Fruit fly (Drosophila melanogaster): ENCODE measurements around the gene Pmi.

Pmi gene

dm6 chr3L:5793967-5794366, 14.1 kb downstream of the Pmi start, which contains the start of gene Bre1 (continued):
- no peak for TF ChIP-seq z (GFP tag; IDR thresholded peaks at IDR 0.05)
- TF ChIP-seq mam (GFP tag; optimal IDR thresholded peaks at IDR 0.05): no peak
- TF ChIP-seq ttk (GFP tag; IDR thresholded peaks at IDR 0.05): no peak
- no peak for TF ChIP-seq E2f1 (GFP tag; IDR thresholded peaks at IDR 0.05)
- TF ChIP-seq Pdp1 (GFP tag; optimal IDR thresholded peaks at IDR 0.05): peak in 1 of 2 experiments; percentile 43
- TF ChIP-seq CG13287 (GFP tag; IDR thresholded peaks at IDR 0.05; ENCODE audit: partially characterized antibody): peak; percentile 87
- no peak for TF ChIP-seq CG7928 (GFP tag; optimal IDR thresholded peaks at IDR 0.05)
- TF ChIP-seq CG2712 (tag; optimal IDR thresholded peaks at IDR 0.05): peak; percentile 29
- TF ChIP-seq bbx (GFP tag; IDR thresholded peaks at IDR 0.05; ENCODE audit: partially characterized antibody): peak; percentile 85
- no peak for TF ChIP-seq CG7357 (GFP tag; IDR thresholded peaks at IDR 0.05)
- TF ChIP-seq ato (GFP tag; IDR thresholded peaks at IDR 0.05; ENCODE audit: partially characterized antibody): no peak
- TF ChIP-seq lov (optimal IDR thresholded peaks at IDR 0.05): no peak
- TF ChIP-seq lov (GFP tag; IDR thresholded peaks at IDR 0.05): no peak
- peak; percentile 53; the same call in 1 of the 3 replicates for TF ChIP-seq CG7963 (GFP tag; IDR thresholded peaks at IDR 0.05; ENCODE audit: partially characterized antibody)
- TF ChIP-seq CG4328 (GFP tag; optimal IDR thresholded peaks at IDR 0.05): no peak
- TF ChIP-seq CG12236 (GFP tag; optimal IDR thresholded peaks at IDR 0.05): no peak
- TF ChIP-seq onecut (GFP tag; IDR thresholded peaks at IDR 0.05): peak; percentile 67
- no peak for TF ChIP-seq emc (GFP tag; optimal IDR thresholded peaks at IDR 0.05)
- TF ChIP-seq CG18764 (GFP tag; optimal IDR thresholded peaks at IDR 0.05): no peak
- no peak for TF ChIP-seq CG18262 (tag; optimal IDR thresholded peaks at IDR 0.05)
- TF ChIP-seq Dref (GFP tag; IDR thresholded peaks at IDR 0.05): peak; percentile 97
- TF ChIP-seq h (optimal IDR thresholded peaks at IDR 0.05): no peak
- TF ChIP-seq CG3407 (GFP tag; optimal IDR thresholded peaks at IDR 0.05): no peak
- TF ChIP-seq CHES-1-like (GFP tag; optimal IDR thresholded peaks at IDR 0.05): no peak
- no peak for TF ChIP-seq pb (GFP tag; optimal IDR thresholded peaks at IDR 0.05)
- TF ChIP-seq insv (GFP tag; optimal IDR thresholded peaks at IDR 0.05): no peak
- TF ChIP-seq rib (GFP tag; IDR thresholded peaks at IDR 0.05): no peak
- no peak for TF ChIP-seq ab (GFP tag; optimal IDR thresholded peaks at IDR 0.05)
- peak; percentile 45 for TF ChIP-seq gcm (GFP tag; optimal IDR thresholded peaks at IDR 0.05)
- peak; percentile 87 for TF ChIP-seq sd (tag; optimal IDR thresholded peaks at IDR 0.05)
- no peak for TF ChIP-seq disco-r (GFP tag; optimal IDR thresholded peaks at IDR 0.05)
- no peak for TF ChIP-seq CG7987 (GFP tag; optimal IDR thresholded peaks at IDR 0.05)
- no peak for TF ChIP-seq CG8290 (GFP tag; optimal IDR thresholded peaks at IDR 0.05)
- no peak for TF ChIP-seq CG8290 (tag; optimal IDR thresholded peaks at IDR 0.05)
- TF ChIP-seq Hr51 (GFP tag; optimal IDR thresholded peaks at IDR 0.05): no peak
- no peak for TF ChIP-seq bowl (GFP tag; IDR thresholded peaks at IDR 0.05)
- no peak for TF ChIP-seq cwo (GFP tag; optimal IDR thresholded peaks at IDR 0.05)
- no peak for TF ChIP-seq fd3F (GFP tag; optimal IDR thresholded peaks at IDR 0.05)
- no peak for TF ChIP-seq Usf (GFP tag; optimal IDR thresholded peaks at IDR 0.05)
- TF ChIP-seq Spps (tag; optimal IDR thresholded peaks at IDR 0.05): no peak
- peak; percentile 75 for TF ChIP-seq CG1603 (tag; optimal IDR thresholded peaks at IDR 0.05)
- no peak for TF ChIP-seq oc (tag; optimal IDR thresholded peaks at IDR 0.05)
- TF ChIP-seq CG34422 (GFP tag; IDR thresholded peaks at IDR 0.05): peak; percentile 33; the same call in 1 of the 3 replicates
- no peak for TF ChIP-seq grau (tag; optimal IDR thresholded peaks at IDR 0.05)
- TF ChIP-seq prd (optimal IDR thresholded peaks at IDR 0.05): no peak
- 0 out of 3 replicates have a peak, but pooled peaks have one; percentile 23 for TF ChIP-seq prd (GFP tag; IDR thresholded peaks at IDR 0.05)
- no peak for TF ChIP-seq nom (GFP tag; optimal IDR thresholded peaks at IDR 0.05)
- no peak for TF ChIP-seq B-H1 (GFP tag; IDR thresholded peaks at IDR 0.05)
- TF ChIP-seq gfzf (GFP tag; optimal IDR thresholded peaks at IDR 0.05): peak; percentile 94
- no peak for TF ChIP-seq gcm2 (GFP tag; optimal IDR thresholded peaks at IDR 0.05)
- TF ChIP-seq Elba2 (GFP tag; optimal IDR thresholded peaks at IDR 0.05): no peak
- peak; percentile 87 for TF ChIP-seq CG2116 (GFP tag; optimal IDR thresholded peaks at IDR 0.05)

All from whole organism, embryonic.